Fruit fly (Drosophila melanogaster) whole organism, embryonic: ENCODE results near the gene kkv.
A peak's percentile ranks its signal among the peaks of the same experiment; 100 is the strongest.

Source experiments
- CG10979 ChIP-seq: fragments of 200-800 bp; sonication (Bioruptor generic); optimal IDR thresholded peaks from 2 replicates; lab custom pipeline; 2018; ENCODE audit warnings: missing biosample characterization, mild to moderate bottlenecking, missing genetic modification characterization, moderate library complexity
- CG12236 ChIP-seq: fragments of 200-800 bp; sonication (Bioruptor generic); optimal IDR thresholded peaks from 2 replicates; lab custom pipeline; 2016; ENCODE audit warnings: missing biosample characterization, missing genetic modification characterization
- CG15514 ChIP-seq: fragments of 200-800 bp; sonication (Bioruptor generic); optimal IDR thresholded peaks from 3 replicates; lab custom pipeline; 2017; ENCODE audit warnings: missing biosample characterization, missing genetic modification characterization, mild to moderate bottlenecking, moderate library complexity, missing genetic modification reagents
- CG16863 ChIP-seq: fragments of 200-800 bp; sonication (Bioruptor generic); optimal IDR thresholded peaks from 3 replicates; lab custom pipeline; 2016; ENCODE audit warnings: missing biosample characterization, missing genetic modification characterization
- CG18764 ChIP-seq: fragments of 200-800 bp; sonication (Bioruptor generic); optimal IDR thresholded peaks from 3 replicates; lab custom pipeline; 2016; ENCODE audit warnings: missing biosample characterization, missing genetic modification characterization
- CG2120 ChIP-seq: fragments of 200-800 bp; sonication (Bioruptor generic); optimal IDR thresholded peaks from 3 replicates; lab custom pipeline; 2016; ENCODE audit warnings: missing biosample characterization, missing genetic modification characterization
- CG6791 ChIP-seq: fragments of 200-800 bp; sonication (Bioruptor generic); IDR thresholded peaks from 3 replicates; pipeline ENCODE4 v1.3.6; 2022; ENCODE audit warnings: missing biosample characterization, missing genetic modification characterization; ENCODE audit not compliant: partially characterized antibody
- CG8765 ChIP-seq: fragments of 200-800 bp; sonication (Bioruptor generic); IDR thresholded peaks from 2 replicates; pipeline ENCODE4 v1.3.6; 2022; ENCODE audit warnings: missing biosample characterization, missing genetic modification characterization
- CG9727 ChIP-seq: fragments of 200-800 bp; sonication (Bioruptor generic); optimal IDR thresholded peaks from 3 replicates; lab custom pipeline; 2017; ENCODE audit warnings: missing biosample characterization, mild to moderate bottlenecking, missing genetic modification characterization
- CrebB ChIP-seq: fragments of 200-800 bp; sonication (Bioruptor generic); optimal IDR thresholded peaks from 3 replicates; lab custom pipeline; 2018; ENCODE audit warnings: missing biosample characterization, mild to moderate bottlenecking, missing genetic modification characterization
- Dip3 ChIP-seq: fragments of 200-800 bp; sonication (Bioruptor generic); optimal IDR thresholded peaks from 3 replicates; lab custom pipeline; 2016; ENCODE audit warnings: missing biosample characterization, missing genetic modification characterization
- Mad ChIP-seq: fragments of 200-800 bp; sonication (Bioruptor generic); optimal IDR thresholded peaks from 2 replicates; lab custom pipeline; 2016; ENCODE audit warnings: missing biosample characterization, missing genetic modification characterization
- Myb ChIP-seq: fragments of 200-800 bp; sonication (Bioruptor generic); optimal IDR thresholded peaks from 2 replicates; lab custom pipeline; 2016; ENCODE audit warnings: missing biosample characterization, missing genetic modification characterization
- NFAT ChIP-seq: fragments of 200-800 bp; sonication (Bioruptor generic); IDR thresholded peaks from 2 replicates; pipeline ENCODE4 v1.3.6; 2022; ENCODE audit warnings: missing biosample characterization, missing genetic modification characterization
- Oaz ChIP-seq: fragments of 200-800 bp; sonication (Bioruptor generic); IDR thresholded peaks from 2 replicates; pipeline ENCODE4 v1.3.6; 2022; ENCODE audit warnings: missing biosample characterization, missing genetic modification characterization
- Ravus ChIP-seq: fragments of 200-800 bp; sonication (Bioruptor generic); IDR thresholded peaks from 2 replicates; pipeline ENCODE4 v1.3.6; 2022; ENCODE audit warnings: missing biosample characterization, missing genetic modification characterization
- Rx ChIP-seq: fragments of 200-800 bp; sonication (Bioruptor generic); IDR thresholded peaks from 2 replicates; pipeline ENCODE4 v1.3.6; 2022; ENCODE audit warnings: missing biosample characterization, missing genetic modification characterization
- Scr ChIP-seq: fragments of 200-800 bp; sonication (Bioruptor generic); IDR thresholded peaks from 2 replicates; pipeline ENCODE4 v1.3.6; 2022; ENCODE audit warnings: missing biosample characterization, missing genetic modification characterization; ENCODE audit not compliant: partially characterized antibody
- Trl ChIP-seq, 3 experiments: fragments of >200 bp in 2 of 3; fragments of 200-800 bp in 1 of 3; sonication (Bioruptor generic) in 1 of 3; optimal IDR thresholded peaks; 2 replicates in 1 of 3; 3 replicates in 2 of 3; lab custom pipeline; 2016 to 2017; ENCODE audit warnings: missing biosample characterization in 1 of 3, missing genetic modification characterization in 1 of 3
- ash1 ChIP-seq: fragments of 200-800 bp; sonication (Bioruptor generic); optimal IDR thresholded peaks from 2 replicates; lab custom pipeline; 2018; ENCODE audit warnings: missing biosample characterization, mild to moderate bottlenecking, missing genetic modification characterization
- cg ChIP-seq: fragments of 200-800 bp; sonication (Bioruptor generic); optimal IDR thresholded peaks from 3 replicates; lab custom pipeline; 2019; ENCODE audit warnings: missing biosample characterization, mild to moderate bottlenecking, missing genetic modification characterization, moderate library complexity
- disco-r ChIP-seq: fragments of 200-800 bp; sonication (Bioruptor generic); optimal IDR thresholded peaks from 2 replicates; lab custom pipeline; 2016; ENCODE audit warnings: missing biosample characterization, missing genetic modification characterization
- dmrt11E ChIP-seq: fragments of 200-800 bp; sonication (Bioruptor generic); optimal IDR thresholded peaks from 3 replicates; lab custom pipeline; 2018; ENCODE audit warnings: missing biosample characterization, mild to moderate bottlenecking, missing genetic modification characterization, moderate library complexity
- dmrt99B ChIP-seq: fragments of 200-800 bp; sonication (Bioruptor generic); optimal IDR thresholded peaks from 2 replicates; lab custom pipeline; 2018; ENCODE audit warnings: missing biosample characterization, mild to moderate bottlenecking, missing genetic modification characterization, moderate library complexity
- gcm ChIP-seq: fragments of 200-800 bp; sonication (Bioruptor generic); optimal IDR thresholded peaks from 2 replicates; lab custom pipeline; 2019; ENCODE audit warnings: missing biosample characterization, mild to moderate bottlenecking, missing genetic modification characterization, moderate library complexity
- gem ChIP-seq: fragments of 200-800 bp; sonication (Bioruptor generic); optimal IDR thresholded peaks from 2 replicates; lab custom pipeline; 2019; ENCODE audit warnings: missing biosample characterization, mild to moderate bottlenecking, missing genetic modification characterization, moderate library complexity
- gro ChIP-seq: fragments of 200-800 bp; sonication (Bioruptor generic); optimal IDR thresholded peaks from 2 replicates; lab custom pipeline; 2016; ENCODE audit warnings: missing biosample characterization, missing genetic modification characterization
- ind ChIP-seq: fragments of 200-800 bp; sonication (Bioruptor generic); optimal IDR thresholded peaks from 3 replicates; lab custom pipeline; 2016; ENCODE audit warnings: missing biosample characterization, missing genetic modification characterization
- jumu ChIP-seq: fragments of 200-800 bp; sonication (Bioruptor generic); optimal IDR thresholded peaks from 3 replicates; lab custom pipeline; 2016; ENCODE audit warnings: missing biosample characterization, missing genetic modification characterization
- kah ChIP-seq: fragments of 200-800 bp; sonication (Bioruptor generic); optimal IDR thresholded peaks from 2 replicates; lab custom pipeline; 2018; ENCODE audit warnings: missing biosample characterization, mild to moderate bottlenecking, missing genetic modification characterization
- knrl ChIP-seq: fragments of 200-800 bp; sonication (Bioruptor generic); IDR thresholded peaks from 3 replicates; pipeline ENCODE4 v1.3.6; 2022; ENCODE audit warnings: missing biosample characterization, missing genetic modification characterization; ENCODE audit not compliant: partially characterized antibody
- lab ChIP-seq: fragments of 200-800 bp; sonication (Bioruptor generic); optimal IDR thresholded peaks from 3 replicates; lab custom pipeline; 2017; ENCODE audit warnings: missing biosample characterization, missing genetic modification characterization, mild to moderate bottlenecking, moderate library complexity, missing genetic modification reagents
- luna ChIP-seq: fragments of 200-800 bp; sonication (Bioruptor generic); optimal IDR thresholded peaks from 2 replicates; lab custom pipeline; 2016; ENCODE audit warnings: missing biosample characterization, missing genetic modification characterization
- maf-S ChIP-seq: fragments of 200-800 bp; sonication (Bioruptor generic); optimal IDR thresholded peaks from 2 replicates; lab custom pipeline; 2016; ENCODE audit warnings: missing biosample characterization, missing genetic modification characterization
- nom ChIP-seq: fragments of 200-800 bp; sonication (Bioruptor generic); optimal IDR thresholded peaks from 2 replicates; lab custom pipeline; 2017; ENCODE audit warnings: missing biosample characterization, missing genetic modification characterization, mild to moderate bottlenecking, moderate library complexity, missing genetic modification reagents
- onecut ChIP-seq: fragments of 200-800 bp; sonication (Bioruptor generic); IDR thresholded peaks from 2 replicates; pipeline ENCODE4 v1.3.6; 2022; ENCODE audit warnings: missing biosample characterization, missing genetic modification characterization
- pan ChIP-seq, 4 experiments: fragments of >200 bp in 3 of 4; fragments of 200-800 bp in 1 of 4; sonication (Bioruptor generic) in 1 of 4; optimal IDR thresholded peaks in 3 of 4; IDR thresholded peaks in 1 of 4; 2 replicates each; pipeline versions ENCODE4 v1.3.6 to Lab custom; 2017 to 2022; ENCODE audit warnings: missing biosample characterization in 2 of 4, missing genetic modification characterization in 2 of 4, mixed read lengths in 1 of 4
- sens ChIP-seq: fragments of 200-800 bp; sonication (Bioruptor generic); peaks from one replicate; lab custom pipeline; 2016; ENCODE audit warnings: missing biosample characterization, missing genetic modification characterization
- unc-4 ChIP-seq: fragments of 200-800 bp; sonication (Bioruptor generic); IDR thresholded peaks from 2 replicates; pipeline ENCODE4 v1.3.6; 2022; ENCODE audit warnings: missing biosample characterization, missing genetic modification characterization; ENCODE audit not compliant: partially characterized antibody
- usp ChIP-seq: fragments of >200 bp; optimal IDR thresholded peaks from 2 replicates; lab custom pipeline; 2017; ENCODE audit warnings: missing biosample characterization, missing genetic modification characterization
- vfl ChIP-seq: fragments of 200-800 bp; sonication (Bioruptor generic); optimal IDR thresholded peaks from 2 replicates; lab custom pipeline; 2016; ENCODE audit warnings: missing biosample characterization, missing genetic modification characterization
- wek ChIP-seq: fragments of 200-800 bp; sonication (Bioruptor generic); optimal IDR thresholded peaks from 3 replicates; lab custom pipeline; 2018; ENCODE audit warnings: missing biosample characterization, mild to moderate bottlenecking, missing genetic modification characterization, moderate library complexity
- zen2 ChIP-seq: fragments of 200-800 bp; sonication (Bioruptor generic); IDR thresholded peaks from 3 replicates; pipeline ENCODE4 v1.3.6; 2022; ENCODE audit warnings: missing biosample characterization, missing genetic modification characterization; ENCODE audit not compliant: partially characterized antibody

The kkv gene

dm6 chr3R:5387996-5388395, 4.7 kb downstream of the kkv start (continued):
- TF ChIP-seq jumu = no peak
- no peak for TF ChIP-seq ash1 (GFP tag; lab: Kevin White, UChicago)
- no peak for TF ChIP-seq Myb (GFP tag; lab: Kevin White, UChicago)
- TF ChIP-seq NFAT (GFP tag; lab: Robert Waterston, UW) = no peak
- no peak for TF ChIP-seq Mad
- no peak for TF ChIP-seq CG18764
- TF ChIP-seq CG9727 (GFP tag; lab: Kevin White, UChicago) = no peak
- no peak for TF ChIP-seq dmrt99B
- TF ChIP-seq wek (GFP tag; lab: Kevin White, UChicago) = no peak
- TF ChIP-seq ind (GFP tag; lab: Kevin White, UChicago) = no peak
- TF ChIP-seq maf-S (GFP tag; lab: Kevin White, UChicago) = no peak
- TF ChIP-seq lab (GFP tag; lab: Kevin White, UChicago) = no peak
- TF ChIP-seq usp (GFP tag; lab: Kevin White, UChicago) = no peak
- TF ChIP-seq Rx (GFP tag; lab: Robert Waterston, UW) = no peak
- TF ChIP-seq CrebB = no peak
- TF ChIP-seq kah (GFP tag; lab: Kevin White, UChicago) = no peak
- TF ChIP-seq CG12236 (GFP tag; lab: Kevin White, UChicago) = no peak
- TF ChIP-seq Scr (GFP tag; lab: Robert Waterston, UW) = no peak
- no peak for TF ChIP-seq vfl (GFP tag; lab: Kevin White, UChicago)
- TF ChIP-seq CG6791 (GFP tag; lab: Robert Waterston, UW) = peak; percentile 47; the same call in 1 of the 3 replicates
- no peak for TF ChIP-seq Ravus
- no peak for TF ChIP-seq gro (GFP tag; lab: Kevin White, UChicago)
- TF ChIP-seq knrl = 0 out of 3 replicates have a peak, but pooled peaks have one; percentile 15
- no peak for TF ChIP-seq CG16863 (GFP tag; lab: Kevin White, UChicago)
- no peak for TF ChIP-seq CG2120 (GFP tag; lab: Kevin White, UChicago)
- no peak for TF ChIP-seq Dip3
- TF ChIP-seq CG8765 (GFP tag; lab: Robert Waterston, UW) = no peak
- TF ChIP-seq CG10979 (tag; lab: Kevin White, UChicago) = no peak
- TF ChIP-seq onecut (GFP tag; lab: Robert Waterston, UW) = no peak
- no peak for TF ChIP-seq gcm (GFP tag; lab: Kevin White, UChicago)
- TF ChIP-seq unc-4 (GFP tag; lab: Robert Waterston, UW) = 0 out of 2 replicates have a peak, but pooled peaks have one; percentile 36

dm6 chr3R:5387564-5387963, 5.1 kb downstream of the kkv start, which contains the start of gene CG14668:
Gene CG14668, minus strand, starts transcription at chr3R:5387664.
- TF ChIP-seq sens (GFP tag; lab: Kevin White, UChicago) (peak; percentile 20), CG15514 (GFP tag; lab: Kevin White, UChicago) (no peak)

- TF ChIP-seq zen2 (GFP tag; lab: Robert Waterston, UW) = 0 out of 3 replicates have a peak, but pooled peaks have one; percentile 15
- TF ChIP-seq nom (GFP tag; lab: Kevin White, UChicago) = peak; percentile 8
- no peak for TF ChIP-seq Trl (optimal IDR thresholded peaks at IDR 0.05; lab: Kevin White, UChicago)
- no peak for TF ChIP-seq Trl (GFP tag; optimal IDR thresholded peaks at IDR 0.05; lab: Kevin White, UChicago)
- TF ChIP-seq gem (tag; lab: Kevin White, UChicago) = no peak
- no peak for TF ChIP-seq pan (optimal IDR thresholded peaks at IDR 0.05; lab: Kevin White, UChicago)
- TF ChIP-seq pan (GFP tag; optimal IDR thresholded peaks at IDR 0.05 in 1 of 2, IDR thresholded peaks at IDR 0.05 in 1 of 2) = no peak
- TF ChIP-seq cg = no peak
- TF ChIP-seq dmrt11E (tag; lab: Kevin White, UChicago) = no peak
- TF ChIP-seq Oaz = no peak
- 0 out of 2 replicates have a peak, but pooled peaks have one; percentile 10 for TF ChIP-seq Rx (GFP tag; lab: Robert Waterston, UW)
- TF ChIP-seq disco-r (GFP tag; lab: Kevin White, UChicago) = no peak
- no peak for TF ChIP-seq luna (GFP tag; lab: Kevin White, UChicago)
Measured at dm6 chr3R:5385761-5386160, 6.9 kb downstream of the kkv start.
